Worm (Caenorhabditis elegans): ENCODE data around the gene C05D10.4.

The C05D10.4 gene

ce11 chrIII:6144390-6144962 is 41.8 kb upstream of the C05D10.4 start:
- TF ChIP-seq B0310.2 (tag; optimal IDR thresholded peaks at IDR 0.05) (no peak), tbx-11 (GFP tag; IDR thresholded peaks at IDR 0.05) (no peak), flt-1 (GFP tag; IDR thresholded peaks at IDR 0.05) (no peak), F13C5.2 (tag; optimal IDR thresholded peaks at IDR 0.05) (no peak), hmbx-1 (tag; optimal IDR thresholded peaks at IDR 0.05) (no peak), ama-1 (optimal IDR thresholded peaks at IDR 0.05) (no peak), pes-1 (GFP tag; IDR thresholded peaks at IDR 0.05) (no peak), tra-4 (tag; optimal IDR thresholded peaks at IDR 0.05) (no peak), tbx-37 (GFP tag; conservative IDR thresholded peaks at IDR 0.05) (no peak), ceh-36 (tag; optimal IDR thresholded peaks at IDR 0.05) (no peak), aly-1 (tag; optimal IDR thresholded peaks at IDR 0.05) (no peak), hnd-1 (tag; optimal IDR thresholded peaks at IDR 0.05) (no peak), ets-7 (tag; optimal IDR thresholded peaks at IDR 0.05) (no peak), ceh-13 (GFP tag; optimal IDR thresholded peaks at IDR 0.05) (no peak), hmg-4 (GFP tag; optimal IDR thresholded peaks at IDR 0.05) (no peak)

- TF ChIP-seq pes-1 (GFP tag; IDR thresholded peaks at IDR 0.05) (no peak), B0310.2 (tag; optimal IDR thresholded peaks at IDR 0.05) (no peak), ceh-13 (GFP tag; optimal IDR thresholded peaks at IDR 0.05) (no peak), tbx-37 (GFP tag; conservative IDR thresholded peaks at IDR 0.05) (no peak), ets-7 (tag; optimal IDR thresholded peaks at IDR 0.05) (no peak), ceh-36 (tag; optimal IDR thresholded peaks at IDR 0.05) (no peak), tbx-11 (GFP tag; IDR thresholded peaks at IDR 0.05) (no peak), F13C5.2 (tag; optimal IDR thresholded peaks at IDR 0.05) (peak; percentile 17), hnd-1 (tag; optimal IDR thresholded peaks at IDR 0.05) (no peak)
Measured at ce11 chrIII:6141532-6141931, 38.9 kb upstream of the C05D10.4 start.

ce11 chrIII:6140818-6141217 is 38.2 kb upstream of the C05D10.4 start:
- TF ChIP-seq hnd-1 (tag; optimal IDR thresholded peaks at IDR 0.05): no peak
- TF ChIP-seq F13C5.2 (tag; optimal IDR thresholded peaks at IDR 0.05): no peak
- TF ChIP-seq aly-1 (tag; optimal IDR thresholded peaks at IDR 0.05): no peak
- TF ChIP-seq ets-7 (tag; optimal IDR thresholded peaks at IDR 0.05): no peak
- no peak for TF ChIP-seq B0310.2 (tag; optimal IDR thresholded peaks at IDR 0.05)

- TF ChIP-seq ceh-36 (tag; optimal IDR thresholded peaks at IDR 0.05): no peak
Measured at ce11 chrIII:6139932-6140612, 37.4 kb upstream of the C05D10.4 start.

- TF ChIP-seq aly-1 (tag; optimal IDR thresholded peaks at IDR 0.05) (no peak), pes-1 (GFP tag; IDR thresholded peaks at IDR 0.05) (no peak), hmg-4 (GFP tag; optimal IDR thresholded peaks at IDR 0.05) (no peak), F13C5.2 (tag; optimal IDR thresholded peaks at IDR 0.05) (no peak), ceh-36 (tag; optimal IDR thresholded peaks at IDR 0.05) (no peak), tbx-37 (GFP tag; conservative IDR thresholded peaks at IDR 0.05) (no peak), sea-1 (GFP tag; conservative IDR thresholded peaks at IDR 0.05) (no peak), B0310.2 (tag; optimal IDR thresholded peaks at IDR 0.05) (no peak), tra-4 (tag; optimal IDR thresholded peaks at IDR 0.05) (no peak), tbx-11 (GFP tag; IDR thresholded peaks at IDR 0.05) (no peak), scrt-1 (GFP tag; IDR thresholded peaks at IDR 0.05) (no peak), flt-1 (GFP tag; IDR thresholded peaks at IDR 0.05) (no peak), hmbx-1 (tag; optimal IDR thresholded peaks at IDR 0.05) (no peak), ama-1 (optimal IDR thresholded peaks at IDR 0.05) (no peak), ceh-13 (GFP tag; optimal IDR thresholded peaks at IDR 0.05) (no peak), ets-7 (tag; optimal IDR thresholded peaks at IDR 0.05) (no peak), hnd-1 (tag; optimal IDR thresholded peaks at IDR 0.05) (no peak)
Measured at ce11 chrIII:6139328-6139727, 36.7 kb upstream of the C05D10.4 start.

ce11 chrIII:6138457-6138856 is 35.8 kb upstream of the C05D10.4 start:
- TF ChIP-seq ceh-36 (tag; optimal IDR thresholded peaks at IDR 0.05) (peak; percentile 47), hmg-4 (GFP tag; optimal IDR thresholded peaks at IDR 0.05) (peak; percentile 59), scrt-1 (GFP tag; IDR thresholded peaks at IDR 0.05) (no peak), aly-1 (tag; optimal IDR thresholded peaks at IDR 0.05) (peak; percentile 23)

- TF ChIP-seq pes-1 (GFP tag; IDR thresholded peaks at IDR 0.05) (0 out of 2 replicates have a peak, but pooled peaks have one; percentile 45), scrt-1 (GFP tag; IDR thresholded peaks at IDR 0.05) (no peak)
Measured at ce11 chrIII:6137431-6137830, 34.8 kb upstream of the C05D10.4 start.

- TF ChIP-seq aly-1 (tag; optimal IDR thresholded peaks at IDR 0.05): no peak
- no peak for TF ChIP-seq sea-1 (GFP tag; conservative IDR thresholded peaks at IDR 0.05)
- no peak for TF ChIP-seq pes-1 (GFP tag; IDR thresholded peaks at IDR 0.05)
- TF ChIP-seq F13C5.2 (tag; optimal IDR thresholded peaks at IDR 0.05): no peak
- no peak for TF ChIP-seq hnd-1 (tag; optimal IDR thresholded peaks at IDR 0.05)
- TF ChIP-seq ceh-36 (tag; optimal IDR thresholded peaks at IDR 0.05): no peak
- TF ChIP-seq ets-7 (tag; optimal IDR thresholded peaks at IDR 0.05): no peak
- no peak for TF ChIP-seq scrt-1 (GFP tag; IDR thresholded peaks at IDR 0.05)
- no peak for TF ChIP-seq tbx-37 (GFP tag; conservative IDR thresholded peaks at IDR 0.05)
- no peak for TF ChIP-seq B0310.2 (tag; optimal IDR thresholded peaks at IDR 0.05)
- no peak for TF ChIP-seq tbx-11 (GFP tag; IDR thresholded peaks at IDR 0.05)
- TF ChIP-seq hmg-4 (GFP tag; optimal IDR thresholded peaks at IDR 0.05): no peak
- TF ChIP-seq flt-1 (GFP tag; IDR thresholded peaks at IDR 0.05): no peak
- no peak for TF ChIP-seq ama-1 (optimal IDR thresholded peaks at IDR 0.05)
- no peak for TF ChIP-seq hmbx-1 (tag; optimal IDR thresholded peaks at IDR 0.05)
Measured at ce11 chrIII:6136178-6136577, 33.5 kb upstream of the C05D10.4 start, which contains the start of gene mvk-1. Gene mvk-1 (minus strand): TSS chrIII:6136278.

Measured in whole organism, early embryonic.